Worm (Caenorhabditis elegans) whole organism, L3 larva: ENCODE measurements around the gene nspc-7.

Experiments
- nhr-23 ChIP-seq: fragments of 150-350 bp; optimal IDR thresholded peaks from 2 replicates; lab custom pipeline; 2014; ENCODE audit warnings: missing biosample characterization, missing genetic modification reagents, missing genetic modification characterization
- nhr-237 ChIP-seq: fragments of 150-350 bp; optimal IDR thresholded peaks from 2 replicates; lab custom pipeline; 2014; ENCODE audit warnings: missing biosample characterization, missing genetic modification characterization
- nhr-28 ChIP-seq: fragments of 150-350 bp; optimal IDR thresholded peaks from 2 replicates; lab custom pipeline; 2014; ENCODE audit warnings: missing biosample characterization, missing genetic modification characterization
- nhr-43 ChIP-seq: sonication (generic microtip); optimal IDR thresholded peaks from 2 replicates; lab custom pipeline; 2016; ENCODE audit warnings: mild to moderate bottlenecking, missing genetic modification characterization, missing compliant biosample characterization; ENCODE audit not compliant: poor library complexity, severe bottlenecking
- unc-39 ChIP-seq: sonication (generic microtip); optimal IDR thresholded peaks from 4 replicates; lab custom pipeline; 2017; ENCODE audit warnings: missing biosample characterization, missing genetic modification characterization
- ztf-4 ChIP-seq: fragments of 150-350 bp; optimal IDR thresholded peaks from 2 replicates; lab custom pipeline; 2014; ENCODE audit warnings: missing biosample characterization, missing genetic modification characterization

DNA sequence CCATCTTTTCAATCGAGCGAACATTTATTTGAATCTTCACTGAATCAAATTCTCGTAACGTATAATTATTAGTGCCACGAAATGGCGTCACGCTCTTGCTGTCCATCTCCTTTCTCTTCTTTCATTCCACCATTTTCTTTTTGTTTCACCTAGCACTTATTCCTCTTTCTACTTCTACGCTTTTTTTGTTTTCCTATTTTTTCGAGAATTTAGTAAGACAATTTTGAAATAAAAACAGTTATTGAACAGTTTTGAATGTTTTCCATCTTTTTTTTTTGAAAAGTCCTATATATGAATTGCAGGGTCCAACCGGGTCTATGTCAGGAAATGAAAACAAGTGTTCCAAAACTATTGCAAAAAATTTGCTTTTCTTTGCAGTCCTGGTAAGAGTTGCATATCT, 46.7 kb upstream of the nspc-7 start, which contains the start of gene T01B10.5:
- TF ChIP-seq nhr-237 (tag; lab: Kevin White, UChicago) (no peak), nhr-23 (no peak), nhr-43 (tag; lab: Kevin White, UChicago) (no peak), unc-39 (tag; lab: Kevin White, UChicago) (no peak), nhr-28 (tag; lab: Kevin White, UChicago) (no peak), ztf-4 (tag; lab: Kevin White, UChicago) (no peak)
